Worm (Caenorhabditis elegans): Measurements from ENCODE around the gene F45H10.2.
A peak's percentile ranks its signal among the peaks of the same experiment; 100 is the strongest.

The F45H10.2 gene

DNA sequence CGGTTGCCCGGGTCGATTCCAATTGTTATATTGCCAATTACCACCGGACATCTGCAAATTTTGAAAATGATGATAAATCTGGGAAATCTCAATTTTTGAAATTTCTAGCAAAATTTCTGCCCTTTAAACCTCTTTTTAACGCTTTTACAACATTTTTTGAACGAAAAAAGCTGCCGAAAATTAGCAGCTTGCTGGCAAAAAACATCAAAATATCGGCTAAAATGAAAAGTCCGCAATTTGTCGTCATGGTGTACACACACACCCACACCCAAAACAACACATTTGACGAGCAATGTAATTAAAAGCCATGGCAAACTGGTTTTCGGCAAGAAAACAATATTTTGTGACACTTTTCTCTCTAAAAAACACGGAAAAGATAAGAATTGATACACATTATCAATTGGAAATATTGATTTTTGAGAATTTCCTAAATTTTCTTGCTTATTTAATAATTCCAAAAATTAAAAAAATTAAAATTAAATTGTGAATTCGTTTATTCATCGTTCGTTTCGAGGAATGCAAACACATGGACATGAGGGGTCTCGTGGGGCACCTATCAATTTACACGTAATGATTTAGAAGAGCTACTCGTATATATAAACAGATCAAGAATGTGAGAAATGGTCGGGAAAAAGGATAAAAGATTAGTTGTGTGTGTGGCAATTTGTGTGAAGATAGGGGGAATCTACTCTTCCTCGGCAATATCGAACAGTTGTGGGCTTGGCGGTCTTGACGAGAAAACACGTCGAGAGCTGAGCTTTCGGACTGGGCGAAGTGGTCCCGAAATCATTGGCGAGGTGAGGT lies 32.1 kb downstream of the F45H10.2 start, which contains the start of gene pqn-27 (continued):
- TF ChIP-seq unc-86 (tag; optimal IDR thresholded peaks at IDR 0.05) (no peak), ceh-82 (tag; optimal IDR thresholded peaks at IDR 0.05) (peak in 2 of 3 experiments; percentile 20 to 37), nhr-12 (tag; optimal IDR thresholded peaks at IDR 0.05) (peak; percentile 10), unc-62 (GFP tag; optimal IDR thresholded peaks at IDR 0.05) (no peak), ces-1 (GFP tag; optimal IDR thresholded peaks at IDR 0.05) (no peak)

- TF ChIP-seq jun-1 (tag; optimal IDR thresholded peaks at IDR 0.05) (no peak), dsc-1 (tag; optimal IDR thresholded peaks at IDR 0.05) (no peak), irx-1 (tag; optimal IDR thresholded peaks at IDR 0.05) (no peak), swsn-7 (tag; optimal IDR thresholded peaks at IDR 0.05) (peak; percentile 22), ztf-4 (tag; optimal IDR thresholded peaks at IDR 0.05) (no peak), lsy-2 (tag; optimal IDR thresholded peaks at IDR 0.05) (no peak), tbx-2 (tag; optimal IDR thresholded peaks at IDR 0.05) (peak; percentile 13), grh-1 (GFP tag; IDR thresholded peaks at IDR 0.05) (no peak), mep-1 (tag; optimal IDR thresholded peaks at IDR 0.05) (peak; percentile 3), nhr-90 (tag; optimal IDR thresholded peaks at IDR 0.05; ENCODE audit: poor library complexity) (no peak), snu-23 (GFP tag; optimal IDR thresholded peaks at IDR 0.05) (peak; percentile 51), fkh-10 (GFP tag; optimal IDR thresholded peaks at IDR 0.05) (no peak), nhr-76 (tag; optimal IDR thresholded peaks at IDR 0.05) (no peak), unc-30 (tag; optimal IDR thresholded peaks at IDR 0.05) (no peak), lin-14 (GFP tag; optimal IDR thresholded peaks at IDR 0.05) (peak; percentile 83), vab-15 (tag; optimal IDR thresholded peaks at IDR 0.05) (no peak), isw-1 (GFP tag; IDR thresholded peaks at IDR 0.05) (no peak), efl-3 (GFP tag; optimal IDR thresholded peaks at IDR 0.05) (no peak), zip-4 (GFP tag; optimal IDR thresholded peaks at IDR 0.05) (no peak), skn-1 (tag; optimal IDR thresholded peaks at IDR 0.05) (peak; percentile 14), nhr-19 (GFP tag; conservative IDR thresholded peaks at IDR 0.05) (peak; percentile 18; the same call in 1 of the 2 replicates), nhr-20 (tag; optimal IDR thresholded peaks at IDR 0.05) (peak; percentile 21), unc-98 (GFP tag; IDR thresholded peaks at IDR 0.05) (no peak), nhr-77 (tag; optimal IDR thresholded peaks at IDR 0.05) (peak; percentile 6), lin-35 (GFP tag; optimal IDR thresholded peaks at IDR 0.05) (peak in 1 of 2 experiments; percentile 10), nhr-237 (tag; optimal IDR thresholded peaks at IDR 0.05) (no peak), mdl-1 (tag; optimal IDR thresholded peaks at IDR 0.05) (peak in 1 of 2 experiments; percentile 22)
Measured at ce11 chrII:13456622-13457021, 36.2 kb downstream of the F45H10.2 start.

ce11 chrII:13454839-13455238 lies 38.0 kb downstream of the F45H10.2 start:
- TF ChIP-seq dpl-1 (GFP tag; optimal IDR thresholded peaks at IDR 0.05) (no peak), lin-13 (GFP tag; optimal IDR thresholded peaks at IDR 0.05) (no peak), nhr-237 (tag; optimal IDR thresholded peaks at IDR 0.05) (no peak), mef-2 (tag; optimal IDR thresholded peaks at IDR 0.05) (no peak), fos-1 (tag; optimal IDR thresholded peaks at IDR 0.05) (no peak), mep-1 (tag; optimal IDR thresholded peaks at IDR 0.05) (no peak), fkh-4 (tag; optimal IDR thresholded peaks at IDR 0.05; ENCODE audit: borderline replicate concordance) (no peak), unc-86 (tag; optimal IDR thresholded peaks at IDR 0.05) (no peak), fkh-8 (tag; optimal IDR thresholded peaks at IDR 0.05) (no peak), nhr-85 (tag) (no peak)

All from whole organism, L1 larva.